Worm (Caenorhabditis elegans) whole organism, L2 larva: ENCODE measurements around the gene ZC196.4.
"Not testable (repeated sequence)": the region's sequence is repeated elsewhere in the genome, so short reads cannot be mapped to it uniquely, and the experiment has no call there.

Source experiments
- C34F6.9 ChIP-seq: fragments of 150-350 bp; optimal IDR thresholded peaks from 2 replicates; lab custom pipeline; 2014; ENCODE audit warnings: missing biosample characterization, missing genetic modification characterization
- F13H6.1 ChIP-seq: sonication (generic microtip); optimal IDR thresholded peaks from 2 replicates; lab custom pipeline; 2016; ENCODE audit warnings: missing genetic modification characterization, missing compliant biosample characterization
- R02D3.7 ChIP-seq: fragments of 150-350 bp; optimal IDR thresholded peaks from 2 replicates; lab custom pipeline; 2014; ENCODE audit warnings: missing biosample characterization, missing genetic modification characterization
- Y55F3AM.14 ChIP-seq: fragments of 200-800 bp; sonication (Bioruptor generic); optimal IDR thresholded peaks from 2 replicates; lab custom pipeline; 2018; ENCODE audit warnings: mild to moderate bottlenecking, missing genetic modification characterization, missing compliant biosample characterization
- ZK546.5 ChIP-seq: sonication (generic microtip); optimal IDR thresholded peaks from 2 replicates; lab custom pipeline; 2017; ENCODE audit warnings: missing biosample characterization, missing genetic modification characterization
- alr-1 ChIP-seq: fragments of 150-350 bp; optimal IDR thresholded peaks from 2 replicates; lab custom pipeline; 2014; ENCODE audit warnings: missing biosample characterization, missing genetic modification characterization
- ama-1 ChIP-seq: fragments of 150-350 bp; optimal IDR thresholded peaks from 2 replicates; lab custom pipeline; 2018; ENCODE audit warnings: inconsistent platforms
- ceh-82 ChIP-seq: fragments of 150-350 bp; optimal IDR thresholded peaks from 2 replicates; lab custom pipeline; 2014; ENCODE audit warnings: missing biosample characterization, missing genetic modification characterization
- dmd-4 ChIP-seq: sonication (generic microtip); optimal IDR thresholded peaks from 2 replicates; lab custom pipeline; 2017; ENCODE audit warnings: missing biosample characterization, missing genetic modification characterization
- egl-27 ChIP-seq: sonication (generic microtip); optimal IDR thresholded peaks from 3 replicates; lab custom pipeline; 2017; ENCODE audit warnings: missing biosample characterization, missing genetic modification reagents, missing genetic modification characterization
- elt-1 ChIP-seq: fragments of 150-350 bp; optimal IDR thresholded peaks from 2 replicates; lab custom pipeline; 2014; ENCODE audit warnings: missing biosample characterization, missing genetic modification characterization
- elt-3 ChIP-seq: sonication (generic microtip); optimal IDR thresholded peaks from 2 replicates; lab custom pipeline; 2017; ENCODE audit warnings: missing biosample characterization, missing genetic modification characterization
- fos-1 ChIP-seq: fragments of 150-350 bp; optimal IDR thresholded peaks from 2 replicates; lab custom pipeline; 2014; ENCODE audit warnings: missing biosample characterization, missing genetic modification characterization
- gmeb-1 ChIP-seq: fragments of 150-350 bp; optimal IDR thresholded peaks from 2 replicates; lab custom pipeline; 2014; ENCODE audit warnings: missing biosample characterization, missing genetic modification characterization
- lin-13 ChIP-seq: fragments of 150-350 bp; optimal IDR thresholded peaks from 2 replicates; lab custom pipeline; 2014; ENCODE audit warnings: missing biosample characterization, missing genetic modification reagents, missing genetic modification characterization
- lin-39 ChIP-seq: fragments of 150-350 bp; optimal IDR thresholded peaks from 2 replicates; lab custom pipeline; 2014; ENCODE audit warnings: missing biosample characterization, missing genetic modification reagents, missing genetic modification characterization
- lsy-2 ChIP-seq, 2 experiments: fragments of 150-350 bp in 1 of 2; sonication (generic microtip) in 1 of 2; optimal IDR thresholded peaks; 2 replicates each; lab custom pipeline; 2014 to 2017; ENCODE audit warnings: missing biosample characterization in 2 of 2, missing genetic modification characterization in 2 of 2
- mbf-1 ChIP-seq: sonication (generic microtip); optimal IDR thresholded peaks from 2 replicates; lab custom pipeline; 2017; ENCODE audit warnings: missing biosample characterization, missing genetic modification characterization
- mdl-1 ChIP-seq, 2 experiments: fragments of 150-350 bp in 1 of 2; sonication (generic microtip) in 1 of 2; optimal IDR thresholded peaks; 2 replicates each; lab custom pipeline; 2017; ENCODE audit warnings: missing biosample characterization in 2 of 2, missing genetic modification characterization in 2 of 2
- nhr-10 ChIP-seq: sonication (generic microtip); optimal IDR thresholded peaks from 2 replicates; lab custom pipeline; 2017; ENCODE audit warnings: missing biosample characterization, missing genetic modification characterization
- nhr-11 ChIP-seq: fragments of 150-350 bp; optimal IDR thresholded peaks from 2 replicates; lab custom pipeline; 2014; ENCODE audit warnings: missing biosample characterization, missing genetic modification characterization
- nhr-12 ChIP-seq: fragments of 150-350 bp; optimal IDR thresholded peaks from 2 replicates; lab custom pipeline; 2014; ENCODE audit warnings: missing biosample characterization, missing genetic modification characterization
- nhr-129 ChIP-seq: fragments of 150-350 bp; optimal IDR thresholded peaks from 2 replicates; lab custom pipeline; 2014; ENCODE audit warnings: missing biosample characterization, missing genetic modification characterization
- nhr-23 ChIP-seq: fragments of 150-350 bp; optimal IDR thresholded peaks from 2 replicates; lab custom pipeline; 2014; ENCODE audit warnings: missing biosample characterization, missing genetic modification reagents, missing genetic modification characterization
- nhr-25 ChIP-seq: fragments of 150-350 bp; sonication (generic microtip); optimal IDR thresholded peaks from 3 replicates; lab custom pipeline; 2014; ENCODE audit warnings: missing biosample characterization, missing genetic modification characterization
- nhr-6 ChIP-seq: fragments of 150-350 bp; optimal IDR thresholded peaks from 2 replicates; lab custom pipeline; 2014; ENCODE audit warnings: missing biosample characterization, missing genetic modification characterization
- nhr-77 ChIP-seq: fragments of 150-350 bp; optimal IDR thresholded peaks from 2 replicates; lab custom pipeline; 2014; ENCODE audit warnings: missing biosample characterization, missing genetic modification characterization
- peb-1 ChIP-seq: fragments of 150-350 bp; optimal IDR thresholded peaks from 2 replicates; lab custom pipeline; 2014; ENCODE audit warnings: missing biosample characterization, missing genetic modification characterization
- skn-1 ChIP-seq: sonication (generic microtip); optimal IDR thresholded peaks from 2 replicates; lab custom pipeline; 2017; ENCODE audit warnings: missing biosample characterization, missing genetic modification characterization
- snpc-4 ChIP-seq: fragments of 150-350 bp; optimal IDR thresholded peaks from 2 replicates; lab custom pipeline; 2014; ENCODE audit warnings: missing biosample characterization, missing genetic modification characterization
- unc-39 ChIP-seq: fragments of 150-350 bp; optimal IDR thresholded peaks from 2 replicates; lab custom pipeline; 2014; ENCODE audit warnings: missing biosample characterization, missing genetic modification characterization
- unc-62 ChIP-seq: fragments of 150-350 bp; optimal IDR thresholded peaks from 2 replicates; lab custom pipeline; 2014; ENCODE audit warnings: missing biosample characterization, missing genetic modification reagents, missing genetic modification characterization
- ztf-1 ChIP-seq: fragments of 200-800 bp; sonication (Bioruptor generic); conservative IDR thresholded peaks from 2 replicates; pipeline ENCODE4 v1.3.6; 2022; ENCODE audit warnings: missing genetic modification characterization, missing compliant biosample characterization
- ztf-11 ChIP-seq: sonication (generic microtip); optimal IDR thresholded peaks from 2 replicates; lab custom pipeline; 2017; ENCODE audit warnings: missing biosample characterization, missing genetic modification characterization

The ZC196.4 gene

ce11 chrV:8732934-8733333, at the start of gene ZC196.4:
ZC196.4 (plus strand) TSS chrV:8733106.
- TF ChIP-seq elt-1 (tag; lab: Kevin White, UChicago): no peak
- peak; percentile 45 for TF ChIP-seq fos-1 (tag; lab: Kevin White, UChicago)
- TF ChIP-seq, all 48 proteins: peak for 1

- no peak for TF ChIP-seq lin-13 (GFP tag; lab: Kevin White, UChicago)
- TF ChIP-seq ceh-82 (tag; lab: Kevin White, UChicago): no peak
- no peak for TF ChIP-seq dmd-4 (tag; lab: Kevin White, UChicago)
- TF ChIP-seq egl-27 (tag; lab: Kevin White, UChicago): no peak
- no peak for TF ChIP-seq nhr-77 (tag; lab: Kevin White, UChicago)
- no peak for TF ChIP-seq nhr-6
- TF ChIP-seq mdl-1 (tag; optimal IDR thresholded peaks at IDR 0.05; lab: Kevin White, UChicago): no peak
- TF ChIP-seq snpc-4 (tag; lab: Kevin White, UChicago): no peak
- TF ChIP-seq nhr-129 (tag; lab: Kevin White, UChicago): no peak
- TF ChIP-seq nhr-11 (tag; lab: Kevin White, UChicago): no peak
- no peak for TF ChIP-seq gmeb-1 (tag; lab: Kevin White, UChicago)
- TF ChIP-seq elt-3: no peak
- TF ChIP-seq elt-1 (tag; lab: Kevin White, UChicago): no peak
- TF ChIP-seq peb-1 (tag; lab: Kevin White, UChicago): no peak
- TF ChIP-seq nhr-12 (tag; lab: Kevin White, UChicago): no peak
- TF ChIP-seq C34F6.9 (tag; lab: Kevin White, UChicago): no peak
- TF ChIP-seq Y55F3AM.14 (GFP tag; lab: Kevin White, UChicago): no peak
- TF ChIP-seq F13H6.1 (tag; lab: Kevin White, UChicago): no peak
- no peak for TF ChIP-seq nhr-25 (tag; lab: Kevin White, UChicago)
These were observed 49.1 kb upstream of the ZC196.4 start for ce11 chrV:8683787-8684186.

ce11 chrV:8686764-8687163, 46.1 kb upstream of the ZC196.4 start, which contains the start of gene ZC190.7:
ZC190.7 (minus strand) TSS chrV:8686864.
- no peak for TF ChIP-seq nhr-129 (tag; lab: Kevin White, UChicago)

ce11 chrV:8687707-8688106, 45.2 kb upstream of the ZC196.4 start, which contains the start of gene ZC190.8:
ZC190.8 (minus strand) TSS chrV:8687807.
- TF ChIP-seq R02D3.7 (tag; lab: Kevin White, UChicago) (no peak), Y55F3AM.14 (GFP tag; lab: Kevin White, UChicago) (no peak), nhr-12 (tag; lab: Kevin White, UChicago) (no peak), lsy-2 (tag; optimal IDR thresholded peaks at IDR 0.05; lab: Kevin White, UChicago) (no peak)

- not testable (repeated sequence) for TF ChIP-seq ama-1 (lab: Kevin White, UChicago); elt-1 (tag; lab: Kevin White, UChicago); lin-39 (tag; lab: Kevin White, UChicago)
These were observed 36.7 kb upstream of the ZC196.4 start, which contains the start of gene ZC190.10 for ce11 chrV:8696218-8696617. ZC190.10 (minus strand) TSS chrV:8696318.

- TF ChIP-seq mbf-1 (tag; lab: Kevin White, UChicago): no peak
- TF ChIP-seq mdl-1 (tag; optimal IDR thresholded peaks at IDR 0.05; lab: Kevin White, UChicago): no peak
- no peak for TF ChIP-seq alr-1
- TF ChIP-seq nhr-23 (tag; lab: Kevin White, UChicago): no peak
- TF ChIP-seq unc-39 (tag; lab: Kevin White, UChicago): no peak
- TF ChIP-seq nhr-129 (tag; lab: Kevin White, UChicago): no peak
- TF ChIP-seq nhr-11 (tag; lab: Kevin White, UChicago): no peak
- TF ChIP-seq ceh-82 (tag; lab: Kevin White, UChicago): no peak
- TF ChIP-seq egl-27 (tag; lab: Kevin White, UChicago): no peak
- TF ChIP-seq lsy-2 (tag; optimal IDR thresholded peaks at IDR 0.05; lab: Kevin White, UChicago): no peak
- TF ChIP-seq ztf-11 (tag; lab: Kevin White, UChicago): no peak
- TF ChIP-seq ZK546.5: no peak
- TF ChIP-seq ztf-1 (GFP tag; lab: Robert Waterston, UW): no peak
- no peak for TF ChIP-seq skn-1 (tag; lab: Kevin White, UChicago)
- TF ChIP-seq C34F6.9 (tag; lab: Kevin White, UChicago): no peak
- no peak for TF ChIP-seq nhr-10 (tag; lab: Kevin White, UChicago)
- no peak for TF ChIP-seq unc-62 (GFP tag; lab: Kevin White, UChicago)
These were observed 21.0 kb upstream of the ZC196.4 start, which contains the start of gene ZC178.2 for ce11 chrV:8711910-8712309. ZC178.2 (minus strand) TSS chrV:8712010.
